Worm (Caenorhabditis elegans) whole organism, L3 larva: Measurements from ENCODE around the gene T28A11.20.

Experiments used
- ama-1 ChIP-seq: fragments of 150-350 bp; optimal IDR thresholded peaks from 2 replicates; lab custom pipeline; 2018
- ceh-16 ChIP-seq: sonication (generic microtip); optimal IDR thresholded peaks from 2 replicates; lab custom pipeline; 2017; ENCODE audit warnings: missing biosample characterization, missing genetic modification characterization
- ceh-28 ChIP-seq: fragments of 150-350 bp; optimal IDR thresholded peaks from 2 replicates; lab custom pipeline; 2014; ENCODE audit warnings: missing biosample characterization, missing genetic modification reagents, missing genetic modification characterization
- ceh-82 ChIP-seq: fragments of 150-350 bp; optimal IDR thresholded peaks from 2 replicates; lab custom pipeline; 2014; ENCODE audit warnings: missing biosample characterization, missing genetic modification characterization
- lin-39 ChIP-seq: fragments of 150-350 bp; optimal IDR thresholded peaks from 2 replicates; lab custom pipeline; 2018; ENCODE audit warnings: missing biosample characterization, missing genetic modification reagents, missing genetic modification characterization
- lsy-12 ChIP-seq: sonication (generic microtip); optimal IDR thresholded peaks from 2 replicates; lab custom pipeline; 2016; ENCODE audit warnings: mild to moderate bottlenecking, missing genetic modification characterization, missing compliant biosample characterization
- mdl-1 ChIP-seq: fragments of 150-350 bp; optimal IDR thresholded peaks from 2 replicates; lab custom pipeline; 2014; ENCODE audit warnings: missing biosample characterization, missing genetic modification characterization
- nhr-11 ChIP-seq: fragments of 150-350 bp; optimal IDR thresholded peaks from 2 replicates; lab custom pipeline; 2014; ENCODE audit warnings: missing biosample characterization, missing genetic modification characterization
- nhr-12 ChIP-seq: fragments of 150-350 bp; optimal IDR thresholded peaks from 2 replicates; lab custom pipeline; 2014; ENCODE audit warnings: missing biosample characterization, missing genetic modification characterization
- nhr-237 ChIP-seq: fragments of 150-350 bp; optimal IDR thresholded peaks from 2 replicates; lab custom pipeline; 2014; ENCODE audit warnings: missing biosample characterization, missing genetic modification characterization
- nhr-76 ChIP-seq: fragments of 150-350 bp; sonication (generic microtip); optimal IDR thresholded peaks from 5 replicates; lab custom pipeline; 2014; ENCODE audit warnings: missing biosample characterization, missing genetic modification characterization
- unc-62 ChIP-seq: fragments of 150-350 bp; sonication (generic microtip); optimal IDR thresholded peaks from 4 replicates; lab custom pipeline; 2014; ENCODE audit warnings: missing biosample characterization, missing genetic modification reagents, missing genetic modification characterization
- ztf-4 ChIP-seq: fragments of 150-350 bp; optimal IDR thresholded peaks from 2 replicates; lab custom pipeline; 2014; ENCODE audit warnings: missing biosample characterization, missing genetic modification characterization

ce11 chrV:3312067-3312666 is 39.1 kb upstream of the T28A11.20 start, which contains the start of gene arrd-18:
- TF ChIP-seq lsy-12 (tag; lab: Kevin White, UChicago) (no peak), nhr-11 (tag; lab: Kevin White, UChicago) (no peak), lin-39 (no peak), ceh-16 (tag; lab: Kevin White, UChicago) (no peak), ceh-82 (tag; lab: Kevin White, UChicago) (no peak), nhr-237 (tag; lab: Kevin White, UChicago) (no peak), nhr-76 (no peak), nhr-12 (no peak), unc-62 (GFP tag; lab: Kevin White, UChicago) (no peak), ceh-28 (tag; lab: Kevin White, UChicago) (no peak), ama-1 (lab: Kevin White, UChicago) (no peak), mdl-1 (tag; lab: Kevin White, UChicago) (no peak), ztf-4 (tag; lab: Kevin White, UChicago) (no peak)
